Worm (Caenorhabditis elegans) whole organism, young adult: ENCODE data around the gene lipl-3.

Experiments
- B0336.3 ChIP-seq: fragments of 200-800 bp; sonication (Bioruptor generic); IDR thresholded peaks from 2 replicates; pipeline ENCODE4 v1.3.6; 2022; ENCODE audit warnings: missing genetic modification characterization, missing compliant biosample characterization
- C06A6.2 ChIP-seq: fragments of 200-800 bp; sonication (Bioruptor generic); conservative IDR thresholded peaks from 2 replicates; pipeline ENCODE4 v1.3.6; 2022; ENCODE audit warnings: missing genetic modification characterization, missing compliant biosample characterization
- F22D6.2 ChIP-seq: sonication (generic microtip); optimal IDR thresholded peaks from 2 replicates; lab custom pipeline; 2016; ENCODE audit warnings: mild to moderate bottlenecking, missing genetic modification characterization, missing compliant biosample characterization
- F33H1.4 ChIP-seq: fragments of 200-800 bp; sonication (Bioruptor generic); IDR thresholded peaks from 2 replicates; pipeline ENCODE4 v1.3.6; 2022; ENCODE audit warnings: missing genetic modification reagents, missing genetic modification characterization, missing compliant biosample characterization
- F55B11.4 ChIP-seq: sonication (generic microtip); optimal IDR thresholded peaks from 2 replicates; lab custom pipeline; 2016; ENCODE audit warnings: missing compliant biosample characterization, missing genetic modification characterization, borderline replicate concordance; ENCODE audit not compliant: insufficient read depth
- T26A5.8 ChIP-seq: sonication (generic microtip); optimal IDR thresholded peaks from 2 replicates; lab custom pipeline; 2016; ENCODE audit warnings: missing genetic modification characterization, missing compliant biosample characterization
- Y53G8AR.9 ChIP-seq: fragments of 200-800 bp; sonication (Bioruptor generic); conservative IDR thresholded peaks from 2 replicates; pipeline ENCODE4 v1.3.6; 2022; ENCODE audit warnings: missing genetic modification reagents, missing genetic modification characterization, missing compliant biosample characterization
- ZK185.1 ChIP-seq: sonication (generic microtip); optimal IDR thresholded peaks from 2 replicates; lab custom pipeline; 2016; ENCODE audit warnings: mild to moderate bottlenecking, missing genetic modification characterization, missing compliant biosample characterization; ENCODE audit not compliant: poor library complexity, severe bottlenecking
- atf-7 ChIP-seq: sonication (generic microtip); optimal IDR thresholded peaks from 2 replicates; lab custom pipeline; 2017; ENCODE audit warnings: mild to moderate bottlenecking, missing genetic modification characterization, missing compliant biosample characterization
- attf-5 ChIP-seq: fragments of 200-800 bp; sonication (Bioruptor generic); optimal IDR thresholded peaks from 2 replicates; lab custom pipeline; 2018; ENCODE audit warnings: mild to moderate bottlenecking, missing genetic modification characterization, missing compliant biosample characterization
- ceh-40 ChIP-seq: fragments of 200-800 bp; sonication (Bioruptor generic); IDR thresholded peaks from 2 replicates; pipeline ENCODE4 v1.3.6; 2022; ENCODE audit warnings: missing genetic modification characterization, missing compliant biosample characterization
- dox-1 ChIP-seq: fragments of 200-800 bp; sonication (Bioruptor generic); IDR thresholded peaks from 2 replicates; pipeline ENCODE4 v1.3.6; 2022; ENCODE audit warnings: missing genetic modification reagents, missing genetic modification characterization, missing compliant biosample characterization
- efl-1 ChIP-seq: fragments of 150-350 bp; optimal IDR thresholded peaks from 2 replicates; lab custom pipeline; 2014; ENCODE audit warnings: missing biosample characterization, missing genetic modification reagents, missing genetic modification characterization
- ets-4 ChIP-seq: fragments of 200-800 bp; sonication (Bioruptor generic); optimal IDR thresholded peaks from 2 replicates; lab custom pipeline; 2018; ENCODE audit warnings: mild to moderate bottlenecking, missing genetic modification characterization, missing compliant biosample characterization
- gei-17 ChIP-seq: fragments of 200-800 bp; sonication (Bioruptor generic); optimal IDR thresholded peaks from 2 replicates; lab custom pipeline; 2018; ENCODE audit warnings: mild to moderate bottlenecking, missing genetic modification characterization, missing compliant biosample characterization
- hmg-1.2 ChIP-seq: fragments of 200-800 bp; sonication (Bioruptor generic); IDR thresholded peaks from 2 replicates; pipeline ENCODE4 v1.3.6; 2022; ENCODE audit warnings: missing genetic modification reagents, missing genetic modification characterization, missing compliant biosample characterization
- lag-1 ChIP-seq: fragments of 200-800 bp; sonication (Bioruptor generic); IDR thresholded peaks from 2 replicates; pipeline ENCODE4 v1.3.6; 2022; ENCODE audit warnings: missing genetic modification reagents, missing genetic modification characterization, missing compliant biosample characterization
- lsy-27 ChIP-seq: sonication (generic microtip); optimal IDR thresholded peaks from 2 replicates; lab custom pipeline; 2017; ENCODE audit warnings: missing genetic modification characterization, mild to moderate bottlenecking, missing compliant biosample characterization, antibody characterized with exemption, missing genotype, borderline replicate concordance; ENCODE audit not compliant: insufficient read depth
- mcd-1 ChIP-seq: fragments of 200-800 bp; sonication (Bioruptor generic); IDR thresholded peaks from 2 replicates; pipeline ENCODE4 v1.3.6; 2022; ENCODE audit warnings: missing genetic modification reagents, missing genetic modification characterization, missing compliant biosample characterization
- nfya-2 ChIP-seq: fragments of 200-800 bp; sonication (Bioruptor generic); IDR thresholded peaks from 2 replicates; pipeline ENCODE4 v1.3.6; 2022; ENCODE audit warnings: missing genetic modification reagents, missing genetic modification characterization, missing compliant biosample characterization
- nfyb-1 ChIP-seq: fragments of 200-800 bp; sonication (Bioruptor generic); IDR thresholded peaks from 2 replicates; pipeline ENCODE4 v1.3.6; 2022; ENCODE audit warnings: missing genetic modification reagents, missing genetic modification characterization, missing compliant biosample characterization
- nhr-80 ChIP-seq: sonication (generic microtip); optimal IDR thresholded peaks from 2 replicates; lab custom pipeline; 2016; ENCODE audit warnings: missing genetic modification characterization, missing compliant biosample characterization
- pha-4 ChIP-seq: fragments of 150-350 bp; sonication (generic microtip); optimal IDR thresholded peaks from 2 replicates; lab custom pipeline; 2014; ENCODE audit warnings: missing biosample characterization, missing genetic modification reagents, missing genetic modification characterization
- snpc-4 ChIP-seq, 5 experiments: fragments of 150-350 bp in 1 of 5; sonication (generic microtip) in 4 of 5; optimal IDR thresholded peaks; 2 replicates each; lab custom pipeline; 2014 to 2018; ENCODE audit warnings: missing genetic modification characterization in 5 of 5, missing biosample characterization in 3 of 5, antibody characterized with exemption in 2 of 5, mild to moderate bottlenecking in 2 of 5, missing compliant biosample characterization in 2 of 5, missing genotype in 2 of 5, moderate library complexity in 2 of 5, missing genetic modification reagents in 1 of 5
- sptf-2 ChIP-seq: fragments of 200-800 bp; sonication (Bioruptor generic); optimal IDR thresholded peaks from 2 replicates; lab custom pipeline; 2018; ENCODE audit warnings: mild to moderate bottlenecking, missing genetic modification characterization, missing compliant biosample characterization
- tbp1 ChIP-seq: fragments of 200-800 bp; sonication (Bioruptor generic); optimal IDR thresholded peaks from 2 replicates; lab custom pipeline; 2018; ENCODE audit warnings: mild to moderate bottlenecking, missing genetic modification characterization, missing compliant biosample characterization
- unc-130 ChIP-seq: sonication (generic microtip); optimal IDR thresholded peaks from 2 replicates; lab custom pipeline; 2016; ENCODE audit warnings: missing genetic modification reagents, missing genetic modification characterization, missing compliant biosample characterization
- xnd-1 ChIP-seq: sonication (generic microtip); optimal IDR thresholded peaks from 2 replicates; lab custom pipeline; 2016; ENCODE audit warnings: missing genotype, missing genetic modification reagents, missing genetic modification characterization, missing compliant biosample characterization

The lipl-3 gene

ce11 chrV:536571-536970 is 12.6 kb upstream of the lipl-3 start, which contains the start of gene C14C6.5:
Gene C14C6.5, plus strand, starts transcription at chrV:536628.
- TF ChIP-seq mcd-1 (GFP tag; lab: Robert Waterston, UW) (no peak), attf-5 (GFP tag; lab: Kevin White, UChicago) (no peak), hmg-1.2 (GFP tag; lab: Robert Waterston, UW) (no peak)
- TF ChIP-seq, all 124 proteins: peak for 0

- TF ChIP-seq hmg-1.2 (GFP tag; lab: Robert Waterston, UW) (peak; percentile 66; the same call in 1 of the 2 replicates), efl-1 (GFP tag; lab: Kevin White, UChicago) (no peak), attf-5 (GFP tag; lab: Kevin White, UChicago) (peak; percentile 30), nhr-80 (peak; percentile 47)
Observed at ce11 chrV:534176-534575, 10.2 kb upstream of the lipl-3 start, which contains the start of gene nhr-132. Gene nhr-132, plus strand, starts transcription at chrV:534446.

- TF ChIP-seq snpc-4 (GFP tag; optimal IDR thresholded peaks at IDR 0.05; lab: Kevin White, UChicago) (no peak), snpc-4 (tag; optimal IDR thresholded peaks at IDR 0.05; lab: Kevin White, UChicago) (peak in 1 of 4 experiments; percentile 6), Y53G8AR.9 (no peak), ZK185.1 (tag; lab: Kevin White, UChicago) (peak; percentile 15), atf-7 (tag; lab: Kevin White, UChicago) (peak; percentile 36), dox-1 (0 out of 2 replicates have a peak, but pooled peaks have one; percentile 16), pha-4 (peak; percentile 87), hmg-1.2 (GFP tag; lab: Robert Waterston, UW) (peak; percentile 37; the same call in 1 of the 2 replicates), nfyb-1 (GFP tag; lab: Robert Waterston, UW) (no peak), tbp1 (GFP tag; lab: Kevin White, UChicago) (peak; percentile 1), nhr-80 (peak; percentile 79), C06A6.2 (GFP tag; lab: Robert Waterston, UW) (no peak), nfya-2 (GFP tag; lab: Robert Waterston, UW) (no peak), attf-5 (GFP tag; lab: Kevin White, UChicago) (peak; percentile 59), ceh-40 (GFP tag; lab: Robert Waterston, UW) (0 out of 2 replicates have a peak, but pooled peaks have one; percentile 14)
Observed at ce11 chrV:532046-532445, 8.0 kb upstream of the lipl-3 start, which contains the start of gene nhr-58. Gene nhr-58, plus strand, starts transcription at chrV:532259.

- TF ChIP-seq efl-1 (GFP tag; lab: Kevin White, UChicago), result no peak
- TF ChIP-seq sptf-2, result no peak
- TF ChIP-seq B0336.3 (GFP tag; lab: Robert Waterston, UW), result no peak
- no peak for TF ChIP-seq unc-130 (GFP tag; lab: Kevin White, UChicago)
Observed at ce11 chrV:527602-528001, 3.6 kb upstream of the lipl-3 start, which contains the start of gene srw-108. Gene srw-108, plus strand, starts transcription at chrV:527902.

DNA sequence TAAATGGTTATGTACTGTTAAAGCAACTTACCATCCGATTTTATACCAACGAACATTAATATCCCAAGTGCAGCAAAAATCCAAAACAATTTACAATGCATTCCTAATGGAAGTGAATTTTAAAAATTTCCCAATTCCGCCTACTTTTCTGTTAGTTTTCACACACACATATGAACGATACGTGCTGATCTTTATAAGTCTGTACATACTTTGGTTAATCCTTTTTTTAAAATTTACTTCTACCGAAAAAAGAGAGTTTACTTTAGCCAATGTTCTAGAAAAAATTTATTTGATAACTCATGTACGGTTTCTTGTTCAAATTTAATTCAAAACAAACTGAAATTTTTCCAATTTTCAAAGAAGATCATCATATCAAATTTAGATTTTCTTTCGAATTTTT is 1.0 kb upstream of the lipl-3 start, which contains the start of gene R11G11.16:
R11G11.16 (minus strand) TSS at position 101 of the 400 bp plus-strand sequence.
- TF ChIP-seq F55B11.4 (no peak), gei-17 (GFP tag; lab: Kevin White, UChicago) (no peak), F33H1.4 (GFP tag; lab: Robert Waterston, UW) (no peak), F22D6.2 (tag; lab: Kevin White, UChicago) (no peak), snpc-4 (GFP tag; optimal IDR thresholded peaks at IDR 0.05; lab: Kevin White, UChicago) (no peak), snpc-4 (tag; optimal IDR thresholded peaks at IDR 0.05; lab: Kevin White, UChicago) (no peak), lag-1 (no peak), T26A5.8 (tag; lab: Kevin White, UChicago) (no peak), atf-7 (tag; lab: Kevin White, UChicago) (no peak), lsy-27 (tag; lab: Kevin White, UChicago) (no peak), xnd-1 (tag; lab: Kevin White, UChicago) (no peak), ets-4 (no peak)
- TF ChIP-seq, all 124 proteins: peak for 0
